Fruit fly (Drosophila melanogaster) whole organism, prepupa: ENCODE measurements around the gene Wdr62.

Experiments
- CG15336 ChIP-seq: fragments of 200-800 bp; sonication (Bioruptor generic); IDR thresholded peaks from 2 replicates; pipeline ENCODE4 v1.3.6; 2022; ENCODE audit warnings: missing biosample characterization, missing genetic modification characterization
- CG1621 ChIP-seq: fragments of 200-800 bp; sonication (Bioruptor generic); optimal IDR thresholded peaks from 3 replicates; lab custom pipeline; 2018; ENCODE audit warnings: missing biosample characterization, mild to moderate bottlenecking, missing genetic modification characterization
- CG3032 ChIP-seq: fragments of 200-800 bp; optimal IDR thresholded peaks from 2 replicates; lab custom pipeline; 2019; ENCODE audit warnings: missing biosample characterization, mild to moderate bottlenecking, missing genetic modification characterization, moderate library complexity
- CG6808 ChIP-seq: fragments of 200-800 bp; sonication (Bioruptor generic); optimal IDR thresholded peaks from 3 replicates; lab custom pipeline; 2017; ENCODE audit warnings: missing biosample characterization, missing genetic modification characterization, mild to moderate bottlenecking, moderate library complexity, missing genetic modification reagents
- CG8632 ChIP-seq: fragments of 200-800 bp; sonication (Bioruptor generic); optimal IDR thresholded peaks from 3 replicates; lab custom pipeline; 2016; ENCODE audit warnings: missing biosample characterization, missing genetic modification characterization
- Gug ChIP-seq: fragments of 200-800 bp; sonication (Bioruptor generic); IDR thresholded peaks from 2 replicates; pipeline ENCODE4 v1.3.6; 2022; ENCODE audit warnings: missing biosample characterization, missing genetic modification characterization
- Hr39 ChIP-seq: fragments of 200-800 bp; sonication (Bioruptor generic); optimal IDR thresholded peaks from 2 replicates; lab custom pipeline; 2016; ENCODE audit warnings: missing biosample characterization, missing genetic modification characterization
- Hr4 ChIP-seq: fragments of 200-800 bp; sonication (Bioruptor generic); optimal IDR thresholded peaks from 3 replicates; lab custom pipeline; 2016; ENCODE audit warnings: missing biosample characterization, missing genetic modification characterization
- Lpt ChIP-seq: fragments of 200-800 bp; sonication (Bioruptor generic); optimal IDR thresholded peaks from 3 replicates; lab custom pipeline; 2016; ENCODE audit warnings: missing biosample characterization, missing genetic modification characterization
- OdsH ChIP-seq: fragments of 200-800 bp; sonication (Bioruptor generic); optimal IDR thresholded peaks from 3 replicates; lab custom pipeline; 2016; ENCODE audit warnings: missing biosample characterization, missing genetic modification characterization
- Smox ChIP-seq: fragments of 200-800 bp; sonication (Bioruptor generic); optimal IDR thresholded peaks from 3 replicates; lab custom pipeline; 2016; ENCODE audit warnings: missing biosample characterization, missing genetic modification characterization
- net ChIP-seq: fragments of 200-800 bp; sonication (Bioruptor generic); optimal IDR thresholded peaks from 3 replicates; lab custom pipeline; 2016; ENCODE audit warnings: missing biosample characterization, missing genetic modification characterization
- svp ChIP-seq: fragments of 200-800 bp; sonication (Bioruptor generic); peaks from one replicate; lab custom pipeline; 2016; ENCODE audit warnings: missing biosample characterization, missing genetic modification characterization

- no peak for TF ChIP-seq net (GFP tag; lab: Kevin White, UChicago)
- no peak for TF ChIP-seq OdsH (GFP tag; lab: Kevin White, UChicago)
- TF ChIP-seq CG1621 (tag; lab: Kevin White, UChicago), result no peak
- no peak for TF ChIP-seq Gug (GFP tag; lab: Robert Waterston, UW)
- no peak for TF ChIP-seq CG8632
- no peak for TF ChIP-seq Lpt (GFP tag; lab: Kevin White, UChicago)
- no peak for TF ChIP-seq CG3032 (tag; lab: Kevin White, UChicago)
- TF ChIP-seq Hr39 (GFP tag; lab: Kevin White, UChicago), result no peak
- TF ChIP-seq Smox (GFP tag; lab: Kevin White, UChicago), result no peak
- TF ChIP-seq CG6808 (GFP tag; lab: Kevin White, UChicago), result no peak
- TF ChIP-seq svp (GFP tag; lab: Kevin White, UChicago), result no peak
- TF ChIP-seq Hr4 (GFP tag; lab: Kevin White, UChicago), result no peak
- no peak for TF ChIP-seq CG15336 (GFP tag; lab: Robert Waterston, UW)
Measured at dm6 chr2L:1992060-1992459, 107.6 kb downstream of the Wdr62 start, which contains the start of gene Obp22a.
